Fruit fly (Drosophila melanogaster): Measurements from ENCODE around the gene CG34293.

The CG34293 gene

dm6 chr3R:27139963-27140362, 25.4 kb downstream of the CG34293 start:
- no peak for TF ChIP-seq insv (optimal IDR thresholded peaks at IDR 0.05)
- TF ChIP-seq Sin3A (optimal IDR thresholded peaks at IDR 0.05): no peak
- TF ChIP-seq h (optimal IDR thresholded peaks at IDR 0.05): no peak
- TF ChIP-seq Myc (optimal IDR thresholded peaks at IDR 0.05): no peak
- no peak for TF ChIP-seq ttk (optimal IDR thresholded peaks at IDR 0.05)
- TF ChIP-seq psq (optimal IDR thresholded peaks at IDR 0.05): no peak

DNA sequence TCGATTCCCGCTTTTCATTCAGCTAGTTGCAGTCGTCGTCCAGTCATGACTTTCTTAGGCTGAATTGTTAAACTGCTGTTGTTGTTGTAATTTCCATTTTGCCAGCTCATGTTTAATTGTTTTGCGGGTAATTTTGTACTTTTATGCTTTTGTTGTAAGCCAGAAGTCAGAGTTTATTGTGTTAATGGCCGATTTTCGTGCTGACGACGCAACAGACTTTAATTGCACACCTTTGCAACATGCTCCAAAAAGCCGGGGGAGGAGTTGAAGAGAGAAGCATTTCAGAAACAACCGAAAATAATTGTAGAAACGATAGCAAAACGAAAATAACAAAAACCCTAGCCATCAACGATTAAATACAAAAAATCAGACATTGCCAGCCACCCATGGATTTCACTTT, 26.7 kb downstream of the CG34293 start:
- TF ChIP-seq Myc (optimal IDR thresholded peaks at IDR 0.05): no peak
- no peak for TF ChIP-seq ttk (optimal IDR thresholded peaks at IDR 0.05)
- no peak for TF ChIP-seq h (optimal IDR thresholded peaks at IDR 0.05)

DNA sequence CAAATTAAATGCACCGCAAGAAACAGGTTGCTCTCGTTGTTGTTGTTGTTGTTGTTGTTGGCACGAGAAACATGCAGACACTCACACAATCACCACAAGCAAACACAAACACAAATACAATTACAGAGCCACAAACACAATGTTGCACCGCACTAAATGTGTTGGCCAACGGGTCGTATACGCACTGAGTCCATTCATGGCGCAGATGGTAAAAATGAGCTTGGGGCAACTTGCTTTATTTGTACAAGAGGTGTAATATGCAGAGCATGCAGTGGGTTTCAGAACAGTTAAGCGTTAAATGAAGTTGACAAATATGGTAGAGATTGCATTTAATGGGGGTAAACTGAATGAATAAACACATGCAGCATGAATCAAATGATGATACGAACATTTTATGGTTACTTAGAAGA, 27.5 kb downstream of the CG34293 start:
- TF ChIP-seq ttk (optimal IDR thresholded peaks at IDR 0.05) (no peak), h (optimal IDR thresholded peaks at IDR 0.05) (no peak), Myc (optimal IDR thresholded peaks at IDR 0.05) (no peak), Sin3A (optimal IDR thresholded peaks at IDR 0.05) (no peak), psq (optimal IDR thresholded peaks at IDR 0.05) (no peak), insv (optimal IDR thresholded peaks at IDR 0.05) (no peak)

DNA sequence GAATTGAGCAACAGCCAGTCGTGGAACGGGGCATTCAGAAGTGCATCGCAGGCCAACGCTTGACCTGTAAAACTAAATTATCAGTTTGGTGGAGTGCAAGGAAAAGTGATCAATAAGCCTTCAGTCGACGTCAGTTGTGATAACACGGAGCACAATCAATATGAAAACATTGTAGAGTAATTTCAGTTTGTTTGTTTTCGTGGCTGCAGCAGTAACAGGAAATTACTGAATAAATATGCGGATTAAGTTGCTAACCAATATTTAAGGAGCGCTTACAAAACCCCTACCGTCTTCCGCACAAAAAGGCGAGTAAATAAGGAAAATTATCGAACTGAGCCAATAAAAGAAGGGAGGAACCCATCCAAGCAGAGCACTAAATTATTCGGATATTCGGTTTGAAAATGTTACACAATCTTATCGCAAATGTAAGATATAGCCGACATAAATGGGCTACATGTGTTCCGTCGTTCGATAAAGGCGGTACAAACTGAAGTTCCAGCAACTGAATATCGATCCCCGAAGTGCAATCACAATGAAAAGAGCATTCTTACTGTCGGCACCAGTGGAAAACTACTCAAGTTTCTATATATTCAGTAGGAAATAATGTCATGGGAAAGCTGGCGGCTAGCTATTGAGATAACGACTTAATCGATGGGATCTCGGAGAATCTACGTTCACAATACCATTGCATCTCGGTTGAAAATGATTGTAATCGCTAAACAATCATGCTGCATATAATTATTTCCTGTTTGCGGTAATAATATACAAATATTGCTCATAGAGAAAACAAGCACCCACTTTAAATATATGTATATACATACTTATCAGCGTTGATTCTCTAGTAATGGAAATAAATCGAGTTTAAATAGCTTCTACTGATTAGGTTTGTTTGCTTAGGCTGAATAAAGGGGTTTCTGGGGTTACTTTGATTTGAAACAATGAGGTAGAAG, 29.4 kb downstream of the CG34293 start:
- TF ChIP-seq insv (optimal IDR thresholded peaks at IDR 0.05) (no peak), Sin3A (optimal IDR thresholded peaks at IDR 0.05) (no peak), Myc (optimal IDR thresholded peaks at IDR 0.05) (no peak), ttk (optimal IDR thresholded peaks at IDR 0.05) (no peak), h (optimal IDR thresholded peaks at IDR 0.05) (no peak), psq (optimal IDR thresholded peaks at IDR 0.05) (no peak)

dm6 chr3R:27134728-27135361, 30.5 kb downstream of the CG34293 start:
- TF ChIP-seq Sin3A (optimal IDR thresholded peaks at IDR 0.05) (no peak), Myc (optimal IDR thresholded peaks at IDR 0.05) (no peak), psq (optimal IDR thresholded peaks at IDR 0.05) (no peak), insv (optimal IDR thresholded peaks at IDR 0.05) (no peak), h (optimal IDR thresholded peaks at IDR 0.05) (no peak), ttk (optimal IDR thresholded peaks at IDR 0.05) (no peak)

DNA sequence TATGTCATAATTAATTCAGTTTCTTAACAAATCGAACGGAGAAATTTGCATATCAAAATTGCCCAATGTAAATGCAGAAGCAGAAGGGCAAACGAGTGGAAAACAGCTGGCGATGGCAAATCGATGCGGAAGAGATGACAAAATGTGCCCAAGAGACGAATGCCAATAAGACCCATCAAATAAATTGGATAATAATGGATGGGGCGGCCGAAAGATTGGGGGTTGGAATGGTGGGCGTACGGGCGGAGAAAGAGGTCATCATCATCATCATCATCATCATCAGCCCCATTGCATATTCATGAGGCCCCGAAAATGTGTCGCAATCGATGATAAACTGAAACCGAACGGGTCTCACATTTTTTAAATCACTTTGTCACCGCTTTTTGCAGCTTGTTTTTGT, 31.4 kb downstream of the CG34293 start:
- TF ChIP-seq ttk (optimal IDR thresholded peaks at IDR 0.05) (no peak), psq (optimal IDR thresholded peaks at IDR 0.05) (no peak), h (optimal IDR thresholded peaks at IDR 0.05) (no peak), insv (optimal IDR thresholded peaks at IDR 0.05) (no peak), Sin3A (optimal IDR thresholded peaks at IDR 0.05) (no peak), Myc (optimal IDR thresholded peaks at IDR 0.05) (no peak)

DNA sequence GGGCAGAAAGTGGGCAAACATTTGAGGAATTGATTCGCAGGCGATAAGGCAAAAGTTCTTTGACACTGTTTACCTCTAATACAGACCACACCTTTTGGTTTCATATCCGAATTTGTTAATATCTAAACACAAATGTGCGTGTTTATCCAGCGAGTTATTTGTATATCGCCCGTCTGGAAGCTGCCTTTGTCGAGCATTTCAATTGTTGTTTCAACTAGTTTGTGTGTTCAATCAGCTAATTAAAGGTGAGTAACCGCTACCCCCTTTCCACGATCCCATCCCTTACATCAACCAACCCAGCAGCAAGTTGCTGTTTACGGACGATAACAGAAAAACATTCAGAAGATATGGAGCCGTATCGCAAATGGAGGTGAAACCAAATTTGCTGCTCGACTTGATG, 34.0 kb downstream of the CG34293 start:
- TF ChIP-seq h (optimal IDR thresholded peaks at IDR 0.05) (no peak), ttk (optimal IDR thresholded peaks at IDR 0.05) (no peak), Sin3A (optimal IDR thresholded peaks at IDR 0.05) (no peak), insv (optimal IDR thresholded peaks at IDR 0.05) (no peak), psq (optimal IDR thresholded peaks at IDR 0.05) (no peak), Myc (optimal IDR thresholded peaks at IDR 0.05) (no peak)

DNA sequence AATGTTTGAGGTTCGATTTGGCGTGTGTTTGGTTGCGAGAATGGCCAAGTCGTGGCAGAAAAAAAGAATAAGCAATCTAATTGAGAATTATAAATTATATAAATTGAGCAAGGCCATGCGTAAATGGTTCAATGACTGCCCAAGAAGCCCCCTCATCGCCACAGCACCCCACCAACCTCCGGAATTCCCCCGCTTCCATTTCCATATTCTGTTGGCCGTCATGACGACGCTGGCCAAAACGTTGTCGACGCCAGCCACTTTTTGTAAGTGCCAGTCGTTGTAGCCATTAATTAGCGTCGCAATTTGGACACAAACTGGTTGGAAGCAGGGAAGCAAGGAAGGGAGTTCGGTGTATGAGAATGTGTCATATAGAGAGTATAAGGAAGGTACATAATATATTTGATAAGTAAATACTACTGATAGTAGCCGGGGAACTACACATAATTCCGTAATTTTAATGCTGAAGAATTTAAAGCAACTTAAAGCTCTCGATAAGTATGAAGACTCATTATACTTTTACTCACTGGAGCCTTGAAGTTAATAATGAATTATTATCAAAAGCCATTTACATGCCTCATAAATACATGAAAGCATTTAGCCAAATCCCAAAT, 34.7 kb downstream of the CG34293 start:
- TF ChIP-seq insv (optimal IDR thresholded peaks at IDR 0.05): no peak
- TF ChIP-seq h (optimal IDR thresholded peaks at IDR 0.05): no peak
- no peak for TF ChIP-seq Sin3A (optimal IDR thresholded peaks at IDR 0.05)
- TF ChIP-seq psq (optimal IDR thresholded peaks at IDR 0.05): no peak
- TF ChIP-seq ttk (optimal IDR thresholded peaks at IDR 0.05): no peak
- TF ChIP-seq Myc (optimal IDR thresholded peaks at IDR 0.05): no peak

- no peak for TF ChIP-seq psq (optimal IDR thresholded peaks at IDR 0.05)
- TF ChIP-seq insv (optimal IDR thresholded peaks at IDR 0.05): no peak
- TF ChIP-seq Sin3A (optimal IDR thresholded peaks at IDR 0.05): no peak
- no peak for TF ChIP-seq h (optimal IDR thresholded peaks at IDR 0.05)
- TF ChIP-seq ttk (optimal IDR thresholded peaks at IDR 0.05): no peak
- no peak for TF ChIP-seq Myc (optimal IDR thresholded peaks at IDR 0.05)
Measured at dm6 chr3R:27129580-27130385, 35.6 kb downstream of the CG34293 start.

DNA sequence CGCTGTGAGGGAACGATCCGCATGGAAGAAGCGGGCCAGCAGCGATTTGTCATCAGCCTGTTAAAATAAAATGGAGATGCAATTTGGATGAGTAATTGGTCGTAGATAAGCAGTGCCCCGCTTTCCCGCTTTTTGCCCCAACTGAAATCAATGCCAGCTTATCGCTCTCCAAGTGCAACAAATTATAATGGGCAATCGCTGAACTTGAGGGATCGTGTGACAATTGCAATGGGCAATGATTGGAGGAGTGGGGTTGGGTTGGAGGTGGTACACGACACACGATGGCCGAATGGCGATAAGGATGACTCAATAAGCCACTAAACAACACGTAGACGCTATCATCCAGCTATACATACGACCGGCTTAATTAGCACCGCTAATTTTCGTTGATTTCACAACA, 36.7 kb downstream of the CG34293 start:
- TF ChIP-seq psq (optimal IDR thresholded peaks at IDR 0.05) (no peak), ttk (optimal IDR thresholded peaks at IDR 0.05) (no peak), Myc (optimal IDR thresholded peaks at IDR 0.05) (no peak), h (optimal IDR thresholded peaks at IDR 0.05) (no peak), insv (optimal IDR thresholded peaks at IDR 0.05) (no peak), Sin3A (optimal IDR thresholded peaks at IDR 0.05) (no peak)

- no peak for TF ChIP-seq ttk (optimal IDR thresholded peaks at IDR 0.05)
- no peak for TF ChIP-seq Myc (optimal IDR thresholded peaks at IDR 0.05)
- no peak for TF ChIP-seq insv (optimal IDR thresholded peaks at IDR 0.05)
- no peak for TF ChIP-seq Sin3A (optimal IDR thresholded peaks at IDR 0.05)
- no peak for TF ChIP-seq h (optimal IDR thresholded peaks at IDR 0.05)
- no peak for TF ChIP-seq psq (optimal IDR thresholded peaks at IDR 0.05)
Measured at dm6 chr3R:27124588-27124987, 40.8 kb downstream of the CG34293 start, which contains the start of gene CG6059. TSS of gene CG6059 (minus strand) at chr3R:27124688.
